Worm (Caenorhabditis elegans) whole organism, late embryonic: ENCODE data around the gene C27F2.9.
A peak's percentile ranks its signal among the peaks of the same experiment; 100 is the strongest.

Experiments
- K09A11.1 ChIP-seq: sonication (generic microtip); optimal IDR thresholded peaks from 2 replicates; lab custom pipeline; 2017; ENCODE audit warnings: antibody characterized with exemption, mild to moderate bottlenecking, missing genetic modification characterization, missing compliant biosample characterization; ENCODE audit not compliant: insufficient read depth
- Y22D7AL.16 ChIP-seq: sonication (generic microtip); optimal IDR thresholded peaks from 2 replicates; lab custom pipeline; 2016; ENCODE audit warnings: missing genetic modification characterization, missing compliant biosample characterization
- ahr-1 ChIP-seq: sonication (generic microtip); optimal IDR thresholded peaks from 2 replicates; lab custom pipeline; 2016; ENCODE audit warnings: missing genetic modification characterization, missing compliant biosample characterization
- ceh-22 ChIP-seq: sonication (generic microtip); optimal IDR thresholded peaks from 2 replicates; lab custom pipeline; 2017; ENCODE audit warnings: missing biosample characterization, missing genetic modification characterization
- ceh-34 ChIP-seq: sonication (generic microtip); optimal IDR thresholded peaks from 2 replicates; lab custom pipeline; 2016; ENCODE audit warnings: mild to moderate bottlenecking, missing genetic modification characterization, missing compliant biosample characterization
- fax-1 ChIP-seq: sonication (generic microtip); optimal IDR thresholded peaks from 2 replicates; lab custom pipeline; 2016; ENCODE audit warnings: missing genotype, missing genetic modification characterization, missing compliant biosample characterization
- hlh-30 ChIP-seq: sonication (generic microtip); optimal IDR thresholded peaks from 2 replicates; lab custom pipeline; 2017; ENCODE audit warnings: antibody characterized with exemption, missing genetic modification characterization, missing compliant biosample characterization; ENCODE audit not compliant: insufficient read depth
- hlh-6 ChIP-seq: sonication (generic microtip); optimal IDR thresholded peaks from 2 replicates; lab custom pipeline; 2016; ENCODE audit warnings: missing genotype, missing genetic modification characterization, missing compliant biosample characterization
- lin-11 ChIP-seq: fragments of 200-800 bp; sonication (Bioruptor generic); optimal IDR thresholded peaks from 2 replicates; lab custom pipeline; 2018; ENCODE audit warnings: mild to moderate bottlenecking, missing genetic modification characterization, missing compliant biosample characterization
- nfya-1 ChIP-seq: sonication (generic microtip); optimal IDR thresholded peaks from 2 replicates; lab custom pipeline; 2017; ENCODE audit warnings: missing genetic modification characterization, mild to moderate bottlenecking, missing compliant biosample characterization, antibody characterized with exemption, moderate library complexity
- nhr-11 ChIP-seq: fragments of 150-350 bp; optimal IDR thresholded peaks from 2 replicates; lab custom pipeline; 2014; ENCODE audit warnings: missing biosample characterization, missing genetic modification characterization
- nhr-232 ChIP-seq: sonication (generic microtip); optimal IDR thresholded peaks from 2 replicates; lab custom pipeline; 2016; ENCODE audit warnings: missing genetic modification characterization, missing compliant biosample characterization
- pag-3 ChIP-seq: sonication (generic microtip); optimal IDR thresholded peaks from 2 replicates; lab custom pipeline; 2016; ENCODE audit warnings: missing compliant biosample characterization, missing genetic modification characterization, borderline replicate concordance
- pax-1 ChIP-seq: fragments of 150-350 bp; optimal IDR thresholded peaks from 2 replicates; lab custom pipeline; 2014; ENCODE audit warnings: missing biosample characterization, missing genetic modification characterization
- pha-4 ChIP-seq: fragments of 150-350 bp; optimal IDR thresholded peaks from 2 replicates; lab custom pipeline; 2018; ENCODE audit warnings: missing biosample characterization, missing genetic modification reagents, missing genetic modification characterization
- pros-1 ChIP-seq: fragments of 150-350 bp; optimal IDR thresholded peaks from 2 replicates; lab custom pipeline; 2014; ENCODE audit warnings: missing biosample characterization, missing genetic modification reagents, missing genetic modification characterization
- sdc-2 ChIP-seq: sonication (generic microtip); optimal IDR thresholded peaks from 2 replicates; lab custom pipeline; 2016; ENCODE audit warnings: missing genotype, missing genetic modification characterization, missing compliant biosample characterization
- tbx-2 ChIP-seq: sonication (generic microtip); optimal IDR thresholded peaks from 2 replicates; lab custom pipeline; 2016; ENCODE audit warnings: missing genetic modification characterization, missing compliant biosample characterization
- tbx-7 ChIP-seq: sonication (generic microtip); optimal IDR thresholded peaks from 2 replicates; lab custom pipeline; 2016; ENCODE audit warnings: missing genotype, missing genetic modification characterization, missing compliant biosample characterization
- unc-42 ChIP-seq: sonication (generic microtip); optimal IDR thresholded peaks from 2 replicates; lab custom pipeline; 2016; ENCODE audit warnings: missing genotype, missing genetic modification characterization, missing compliant biosample characterization
- unc-86 ChIP-seq: sonication (generic microtip); optimal IDR thresholded peaks from 2 replicates; lab custom pipeline; 2016; ENCODE audit warnings: missing genetic modification characterization, missing compliant biosample characterization
- ztf-16 ChIP-seq: sonication (generic microtip); optimal IDR thresholded peaks from 2 replicates; lab custom pipeline; 2017; ENCODE audit warnings: missing genetic modification characterization, missing compliant biosample characterization

Gene C27F2.9

ce11 chrIII:4912317-4912716 lies 50.5 kb downstream of the C27F2.9 start, which contains the start of the genes F26F4.9 and cee-1 (continued):
- TF ChIP-seq hlh-30 (no peak), ceh-22 (tag; lab: Kevin White, UChicago) (no peak), fax-1 (peak; percentile 2), tbx-7 (peak; percentile 71), pax-1 (tag; lab: Kevin White, UChicago) (no peak), Y22D7AL.16 (tag; lab: Kevin White, UChicago) (no peak), pag-3 (tag; lab: Kevin White, UChicago) (no peak), ahr-1 (tag; lab: Kevin White, UChicago) (no peak), sdc-2 (no peak), hlh-6 (tag; lab: Kevin White, UChicago) (no peak), unc-42 (tag; lab: Kevin White, UChicago) (no peak), nhr-11 (tag; lab: Kevin White, UChicago) (no peak), ceh-34 (tag; lab: Kevin White, UChicago) (no peak), tbx-2 (tag; lab: Kevin White, UChicago) (no peak), ztf-16 (tag; lab: Kevin White, UChicago) (peak; percentile 13), nhr-232 (tag; lab: Kevin White, UChicago) (no peak), lin-11 (no peak), nfya-1 (tag; lab: Kevin White, UChicago) (no peak), pha-4 (no peak), K09A11.1 (tag; lab: Kevin White, UChicago) (no peak), unc-86 (tag; lab: Kevin White, UChicago) (no peak), pros-1 (tag; lab: Kevin White, UChicago) (no peak)
- TF ChIP-seq, all 69 proteins: peak for 14
